Worm (Caenorhabditis elegans) whole organism, young adult: Measurements from ENCODE around the gene nlp-69.

Experiments
- F23B12.7 ChIP-seq: sonication (generic microtip); optimal IDR thresholded peaks from 2 replicates; lab custom pipeline; 2017; ENCODE audit warnings: missing genetic modification characterization, mild to moderate bottlenecking, missing compliant biosample characterization, antibody characterized with exemption, moderate library complexity; ENCODE audit not compliant: insufficient read depth
- F37B4.10 ChIP-seq: fragments of 200-800 bp; sonication (Bioruptor generic); IDR thresholded peaks from 2 replicates; pipeline ENCODE4 v1.3.6; 2022; ENCODE audit warnings: missing genetic modification characterization, missing compliant biosample characterization
- Y53F4B.3 ChIP-seq: fragments of 200-800 bp; sonication (Bioruptor generic); IDR thresholded peaks from 2 replicates; pipeline ENCODE4 v1.3.6; 2022; ENCODE audit warnings: missing genetic modification reagents, missing genetic modification characterization, missing compliant biosample characterization
- Y95B8A.8 ChIP-seq: fragments of 200-800 bp; sonication (Bioruptor generic); IDR thresholded peaks from 2 replicates; pipeline ENCODE4 v1.3.6; 2022; ENCODE audit warnings: missing genetic modification reagents, missing genetic modification characterization, missing compliant biosample characterization
- aptf-2 ChIP-seq: fragments of 200-800 bp; sonication (Bioruptor generic); conservative IDR thresholded peaks from 2 replicates; pipeline ENCODE4 v1.3.6; 2022; ENCODE audit warnings: missing genetic modification reagents, missing genetic modification characterization, missing compliant biosample characterization
- aptf-3 ChIP-seq: fragments of 200-800 bp; sonication (Bioruptor generic); IDR thresholded peaks from 2 replicates; pipeline ENCODE4 v1.3.6; 2022; ENCODE audit warnings: missing genetic modification characterization, missing compliant biosample characterization
- attf-6 ChIP-seq: fragments of 200-800 bp; sonication (Bioruptor generic); IDR thresholded peaks from 2 replicates; pipeline ENCODE4 v1.3.6; 2022; ENCODE audit warnings: missing genetic modification reagents, missing genetic modification characterization, missing compliant biosample characterization
- bed-1 ChIP-seq: fragments of 200-800 bp; sonication (Bioruptor generic); IDR thresholded peaks from 2 replicates; pipeline ENCODE4 v1.3.6; 2022; ENCODE audit warnings: missing genetic modification reagents, missing genetic modification characterization, missing compliant biosample characterization
- efl-1 ChIP-seq: fragments of 150-350 bp; optimal IDR thresholded peaks from 2 replicates; lab custom pipeline; 2014; ENCODE audit warnings: missing biosample characterization, missing genetic modification reagents, missing genetic modification characterization
- fkh-3 ChIP-seq: sonication (generic microtip); optimal IDR thresholded peaks from 2 replicates; lab custom pipeline; 2016; ENCODE audit warnings: mild to moderate bottlenecking, missing genetic modification characterization, missing compliant biosample characterization
- hmg-1.2 ChIP-seq: fragments of 200-800 bp; sonication (Bioruptor generic); IDR thresholded peaks from 2 replicates; pipeline ENCODE4 v1.3.6; 2022; ENCODE audit warnings: missing genetic modification reagents, missing genetic modification characterization, missing compliant biosample characterization
- hrde-1 ChIP-seq: sonication (generic microtip); optimal IDR thresholded peaks from 2 replicates; lab custom pipeline; 2016; ENCODE audit warnings: missing genetic modification characterization, mild to moderate bottlenecking, missing compliant biosample characterization, moderate library complexity, missing genotype, missing genetic modification reagents, borderline replicate concordance
- mcd-1 ChIP-seq: fragments of 200-800 bp; sonication (Bioruptor generic); IDR thresholded peaks from 2 replicates; pipeline ENCODE4 v1.3.6; 2022; ENCODE audit warnings: missing genetic modification reagents, missing genetic modification characterization, missing compliant biosample characterization
- sea-2 ChIP-seq: fragments of 200-800 bp; sonication (Bioruptor generic); IDR thresholded peaks from 2 replicates; pipeline ENCODE4 v1.3.6; 2022; ENCODE audit warnings: missing genetic modification characterization, missing compliant biosample characterization
- snpc-1.1 ChIP-seq: sonication (generic microtip); optimal IDR thresholded peaks from 2 replicates; lab custom pipeline; 2017; ENCODE audit warnings: missing genetic modification characterization, mild to moderate bottlenecking, missing compliant biosample characterization, antibody characterized with exemption, moderate library complexity, missing genotype, missing genetic modification reagents; ENCODE audit not compliant: insufficient read depth
- snpc-3.4 ChIP-seq: sonication (generic microtip); optimal IDR thresholded peaks from 2 replicates; lab custom pipeline; 2017; ENCODE audit warnings: missing genetic modification characterization, mild to moderate bottlenecking, missing compliant biosample characterization, antibody characterized with exemption, moderate library complexity, missing genotype, missing genetic modification reagents
- snpc-4 ChIP-seq, 5 experiments: fragments of 150-350 bp in 1 of 5; sonication (generic microtip) in 4 of 5; optimal IDR thresholded peaks; 2 replicates each; lab custom pipeline; 2014 to 2018; ENCODE audit warnings: missing genetic modification characterization in 5 of 5, missing biosample characterization in 3 of 5, antibody characterized with exemption in 2 of 5, mild to moderate bottlenecking in 2 of 5, missing compliant biosample characterization in 2 of 5, missing genotype in 2 of 5, moderate library complexity in 2 of 5, missing genetic modification reagents in 1 of 5
- tbx-9 ChIP-seq: sonication (generic microtip); optimal IDR thresholded peaks from 2 replicates; lab custom pipeline; 2016; ENCODE audit warnings: borderline replicate concordance, missing genetic modification characterization, inconsistent platforms, missing compliant biosample characterization
- unc-62 ChIP-seq: fragments of 150-350 bp; optimal IDR thresholded peaks from 2 replicates; lab custom pipeline; 2014; ENCODE audit warnings: missing biosample characterization, missing genetic modification reagents, missing genetic modification characterization
- zim-3 ChIP-seq: sonication (generic microtip); optimal IDR thresholded peaks from 2 replicates; lab custom pipeline; 2017; ENCODE audit warnings: mild to moderate bottlenecking, missing genetic modification characterization, moderate library complexity, missing compliant biosample characterization

Gene nlp-69

ce11 chrV:20047310-20047709 lies 47.5 kb downstream of the nlp-69 start, which contains the start of gene spe-19:
Gene spe-19, minus strand, starts transcription at chrV:20047410.
- TF ChIP-seq snpc-3.4 (tag; lab: Kevin White, UChicago) (no peak), tbx-9 (tag; lab: Kevin White, UChicago) (no peak), bed-1 (GFP tag; lab: Robert Waterston, UW) (no peak), snpc-4 (GFP tag; optimal IDR thresholded peaks at IDR 0.05; lab: Kevin White, UChicago) (no peak), snpc-4 (tag; optimal IDR thresholded peaks at IDR 0.05; lab: Kevin White, UChicago) (no peak), hrde-1 (tag; lab: Kevin White, UChicago) (no peak), efl-1 (GFP tag; lab: Kevin White, UChicago) (no peak), F37B4.10 (GFP tag; lab: Robert Waterston, UW) (no peak), sea-2 (GFP tag; lab: Robert Waterston, UW) (no peak), Y95B8A.8 (GFP tag; lab: Robert Waterston, UW) (no peak), fkh-3 (tag; lab: Kevin White, UChicago) (no peak), aptf-2 (GFP tag; lab: Robert Waterston, UW) (no peak), F23B12.7 (no peak), aptf-3 (no peak), snpc-1.1 (tag; lab: Kevin White, UChicago) (no peak), zim-3 (tag; lab: Kevin White, UChicago) (no peak), Y53F4B.3 (GFP tag; lab: Robert Waterston, UW) (no peak), hmg-1.2 (GFP tag; lab: Robert Waterston, UW) (no peak), attf-6 (GFP tag; lab: Robert Waterston, UW) (no peak), unc-62 (GFP tag; lab: Kevin White, UChicago) (no peak), mcd-1 (GFP tag; lab: Robert Waterston, UW) (no peak)
- TF ChIP-seq, all 124 proteins: peak for 0
